Fruit fly (Drosophila melanogaster) whole organism, embryonic: ENCODE measurements around the gene CG10738.

ENCODE experiments used
- Aef1 ChIP-seq: fragments of 200-800 bp; sonication (Bioruptor generic); IDR thresholded peaks from 3 replicates; pipeline ENCODE4 v1.3.6; 2022; ENCODE audit warnings: missing biosample characterization, missing genetic modification characterization
- Asciz ChIP-seq: fragments of 200-800 bp; sonication (Bioruptor generic); optimal IDR thresholded peaks from 2 replicates; lab custom pipeline; 2017; ENCODE audit warnings: missing biosample characterization, mild to moderate bottlenecking, missing genetic modification characterization, missing genetic modification reagents
- Atf3 ChIP-seq: fragments of 200-800 bp; sonication (Bioruptor generic); optimal IDR thresholded peaks from 3 replicates; lab custom pipeline; 2016; ENCODE audit warnings: missing biosample characterization, missing genetic modification characterization
- CG10267 ChIP-seq: fragments of 200-800 bp; sonication (Bioruptor generic); optimal IDR thresholded peaks from 2 replicates; lab custom pipeline; 2018; ENCODE audit warnings: missing biosample characterization, mild to moderate bottlenecking, missing genetic modification characterization, moderate library complexity
- CG13424 ChIP-seq: fragments of 200-800 bp; sonication (Bioruptor generic); optimal IDR thresholded peaks from 2 replicates; lab custom pipeline; 2019; ENCODE audit warnings: missing biosample characterization, mild to moderate bottlenecking, missing genetic modification characterization, moderate library complexity
- CG13624 ChIP-seq: fragments of 200-800 bp; sonication (Bioruptor generic); optimal IDR thresholded peaks from 2 replicates; lab custom pipeline; 2016; ENCODE audit warnings: missing biosample characterization, missing genetic modification characterization
- CG14667 ChIP-seq: fragments of 200-800 bp; sonication (Bioruptor generic); IDR thresholded peaks from 2 replicates; pipeline ENCODE4 v1.3.6; 2022; ENCODE audit warnings: missing biosample characterization, missing genetic modification characterization
- CG17359 ChIP-seq: fragments of 200-800 bp; sonication (Bioruptor generic); optimal IDR thresholded peaks from 3 replicates; lab custom pipeline; 2018; ENCODE audit warnings: missing biosample characterization, mild to moderate bottlenecking, missing genetic modification characterization, moderate library complexity
- CG17385 ChIP-seq: fragments of 200-800 bp; sonication (Bioruptor generic); optimal IDR thresholded peaks from 3 replicates; lab custom pipeline; 2018; ENCODE audit warnings: missing biosample characterization, mild to moderate bottlenecking, missing genetic modification characterization
- CG2202 ChIP-seq: fragments of 200-800 bp; sonication (Bioruptor generic); optimal IDR thresholded peaks from 2 replicates; lab custom pipeline; 2018; ENCODE audit warnings: missing biosample characterization, mild to moderate bottlenecking, missing genetic modification characterization
- CG30403 ChIP-seq: fragments of 200-800 bp; sonication (Bioruptor generic); optimal IDR thresholded peaks from 3 replicates; lab custom pipeline; 2016; ENCODE audit warnings: missing biosample characterization, missing genetic modification characterization
- CG31365 ChIP-seq: fragments of 200-800 bp; sonication (Bioruptor generic); optimal IDR thresholded peaks from 2 replicates; lab custom pipeline; 2018; ENCODE audit warnings: missing biosample characterization, mild to moderate bottlenecking, missing genetic modification characterization
- CG31388 ChIP-seq: fragments of 200-800 bp; sonication (Bioruptor generic); optimal IDR thresholded peaks from 2 replicates; lab custom pipeline; 2016; ENCODE audit warnings: missing biosample characterization, missing genetic modification characterization
- CG3726 ChIP-seq: fragments of 200-800 bp; sonication (Bioruptor generic); IDR thresholded peaks from 3 replicates; pipeline ENCODE4, ENCODE4 v1.3.6; 2022; ENCODE audit warnings: missing biosample characterization, missing genetic modification characterization
- CG4404 ChIP-seq: fragments of 200-800 bp; sonication (Bioruptor generic); IDR thresholded peaks from 2 replicates; pipeline ENCODE4 v1.3.6; 2022; ENCODE audit warnings: missing biosample characterization, missing genetic modification characterization
- CG4730 ChIP-seq: fragments of 200-800 bp; sonication (Bioruptor generic); IDR thresholded peaks from 2 replicates; pipeline ENCODE4 v1.3.6; 2022; ENCODE audit warnings: missing biosample characterization, missing genetic modification characterization
- CG4854 ChIP-seq: fragments of 200-800 bp; sonication (Bioruptor generic); optimal IDR thresholded peaks from 2 replicates; lab custom pipeline; 2016; ENCODE audit warnings: missing biosample characterization, missing genetic modification characterization, inconsistent platforms
- CG8281 ChIP-seq: fragments of 200-800 bp; sonication (Bioruptor generic); optimal IDR thresholded peaks from 2 replicates; lab custom pipeline; 2018; ENCODE audit warnings: missing biosample characterization, mild to moderate bottlenecking, missing genetic modification characterization, moderate library complexity
- CG8924 ChIP-seq: fragments of 200-800 bp; optimal IDR thresholded peaks from 3 replicates; lab custom pipeline; 2019; ENCODE audit warnings: missing biosample characterization, mild to moderate bottlenecking, missing genetic modification characterization, moderate library complexity
- Dip2 ChIP-seq: fragments of 200-800 bp; sonication (Bioruptor generic); IDR thresholded peaks from 2 replicates; pipeline ENCODE4 v1.3.6; 2022; ENCODE audit warnings: missing biosample characterization, missing genetic modification characterization
- Dp ChIP-seq: fragments of 200-800 bp; sonication (Bioruptor generic); optimal IDR thresholded peaks from 2 replicates; lab custom pipeline; 2018; ENCODE audit warnings: missing biosample characterization, mild to moderate bottlenecking, missing genetic modification characterization, moderate library complexity
- Eip74EF ChIP-seq, 2 experiments: fragments of 200-800 bp in 1 of 2; fragments of >200 bp in 1 of 2; sonication (Bioruptor generic) in 1 of 2; optimal IDR thresholded peaks; 2 replicates each; lab custom pipeline; 2017 to 2019; ENCODE audit warnings: missing biosample characterization in 2 of 2, missing genetic modification characterization in 2 of 2, mild to moderate bottlenecking in 1 of 2, moderate library complexity in 1 of 2
- GATAe ChIP-seq: fragments of 200-800 bp; sonication (Bioruptor generic); conservative IDR thresholded peaks from 2 replicates; pipeline ENCODE4 v1.3.6; 2022; ENCODE audit warnings: missing biosample characterization, missing genetic modification characterization
- Gug ChIP-seq: fragments of 200-800 bp; sonication (Bioruptor generic); IDR thresholded peaks from 4 replicates; pipeline ENCODE4 v1.3.6; 2022; ENCODE audit warnings: missing biosample characterization, missing genetic modification characterization
- HmgZ ChIP-seq: fragments of 200-800 bp; sonication (Bioruptor generic); optimal IDR thresholded peaks from 2 replicates; lab custom pipeline; 2018; ENCODE audit warnings: missing biosample characterization, mild to moderate bottlenecking, missing genetic modification characterization
- Hr39 ChIP-seq: fragments of >200 bp; optimal IDR thresholded peaks from 2 replicates; lab custom pipeline; 2017
- Lhr ChIP-seq: fragments of 200-800 bp; sonication (Bioruptor generic); optimal IDR thresholded peaks from 3 replicates; lab custom pipeline; 2017; ENCODE audit warnings: mild to moderate bottlenecking, missing biosample characterization, missing genetic modification reagents, missing genetic modification characterization
- Lpt ChIP-seq: fragments of >200 bp; optimal IDR thresholded peaks from 2 replicates; lab custom pipeline; 2018; ENCODE audit warnings: missing biosample characterization, missing genetic modification characterization
- MBD-R2 ChIP-seq: fragments of 200-800 bp; sonication (Bioruptor generic); IDR thresholded peaks from 2 replicates; pipeline ENCODE4 v1.3.6; 2022; ENCODE audit warnings: missing biosample characterization, missing genetic modification characterization
- MESR4 ChIP-seq: fragments of 200-800 bp; sonication (Bioruptor generic); optimal IDR thresholded peaks from 2 replicates; lab custom pipeline; 2018; ENCODE audit warnings: missing biosample characterization, mild to moderate bottlenecking, missing genetic modification characterization, moderate library complexity
- Optix ChIP-seq: fragments of 200-800 bp; sonication (Bioruptor generic); IDR thresholded peaks from 3 replicates; pipeline ENCODE4 v1.3.6; 2022; ENCODE audit warnings: missing biosample characterization, missing genetic modification characterization
- PHDP ChIP-seq: fragments of 200-800 bp; sonication (Bioruptor generic); optimal IDR thresholded peaks from 3 replicates; lab custom pipeline; 2018; ENCODE audit warnings: missing biosample characterization, mild to moderate bottlenecking, missing genetic modification characterization, moderate library complexity
- Rfx ChIP-seq: fragments of 200-800 bp; sonication (Bioruptor generic); IDR thresholded peaks from 2 replicates; pipeline ENCODE4 v1.3.6; 2022; ENCODE audit warnings: missing biosample characterization, missing genetic modification characterization
- Taf1 ChIP-seq: fragments of 200-800 bp; sonication (Bioruptor generic); IDR thresholded peaks from 2 replicates; pipeline ENCODE4 v1.3.6; 2022; ENCODE audit warnings: missing biosample characterization, missing genetic modification characterization
- Xbp1 ChIP-seq: fragments of 200-800 bp; sonication (Bioruptor generic); optimal IDR thresholded peaks from 3 replicates; lab custom pipeline; 2016; ENCODE audit warnings: missing biosample characterization, mild to moderate bottlenecking, missing genetic modification characterization
- ap ChIP-seq: fragments of 200-800 bp; sonication (Bioruptor generic); IDR thresholded peaks from 2 replicates; pipeline ENCODE4 v1.3.6; 2022; ENCODE audit warnings: missing biosample characterization, missing genetic modification characterization
- br ChIP-seq: fragments of >200 bp; optimal IDR thresholded peaks from 2 replicates; lab custom pipeline; 2017
- dm ChIP-seq: fragments of 200-800 bp; sonication (Bioruptor generic); optimal IDR thresholded peaks from 3 replicates; lab custom pipeline; 2016; ENCODE audit warnings: missing biosample characterization, missing genetic modification characterization
- ewg ChIP-seq: fragments of 200-800 bp; sonication (Bioruptor generic); optimal IDR thresholded peaks from 3 replicates; lab custom pipeline; 2017; ENCODE audit warnings: mild to moderate bottlenecking, missing biosample characterization, missing genetic modification reagents, missing genetic modification characterization
- ftz-f1 ChIP-seq: fragments of 200-800 bp; sonication (Bioruptor generic); optimal IDR thresholded peaks from 2 replicates; lab custom pipeline; 2016; ENCODE audit warnings: missing biosample characterization, missing genetic modification characterization
- h ChIP-seq: fragments of >200 bp; optimal IDR thresholded peaks from 2 replicates; lab custom pipeline; 2017
- ham ChIP-seq: fragments of 200-800 bp; sonication (Bioruptor generic); IDR thresholded peaks from 2 replicates; pipeline ENCODE4 v1.3.6; 2022; ENCODE audit warnings: missing biosample characterization, missing genetic modification characterization
- peb ChIP-seq: fragments of 200-800 bp; sonication (Bioruptor generic); IDR thresholded peaks from 2 replicates; pipeline ENCODE4 v1.3.6; 2022; ENCODE audit warnings: missing biosample characterization, missing genetic modification characterization
- pita ChIP-seq: fragments of 200-800 bp; sonication (Bioruptor generic); optimal IDR thresholded peaks from 2 replicates; lab custom pipeline; 2017; ENCODE audit warnings: missing biosample characterization, mild to moderate bottlenecking, missing genetic modification characterization
- pnt ChIP-seq: fragments of 200-800 bp; sonication (Bioruptor generic); optimal IDR thresholded peaks from 3 replicates; lab custom pipeline; 2016; ENCODE audit warnings: missing biosample characterization, missing genetic modification characterization
- repo ChIP-seq: fragments of 200-800 bp; sonication (Bioruptor generic); optimal IDR thresholded peaks from 2 replicates; lab custom pipeline; 2016; ENCODE audit warnings: missing biosample characterization, missing genetic modification characterization
- slp2 ChIP-seq: fragments of 200-800 bp; sonication (Bioruptor generic); optimal IDR thresholded peaks from 2 replicates; lab custom pipeline; 2016; ENCODE audit warnings: missing biosample characterization, missing genetic modification characterization
- tll ChIP-seq, 2 experiments: fragments of 200-800 bp in 1 of 2; fragments of >200 bp in 1 of 2; sonication (Bioruptor generic) in 1 of 2; optimal IDR thresholded peaks; 2 replicates each; lab custom pipeline; 2017 to 2019; ENCODE audit warnings: missing biosample characterization in 2 of 2, missing genetic modification characterization in 2 of 2, mild to moderate bottlenecking in 1 of 2, moderate library complexity in 1 of 2
- toy ChIP-seq: fragments of 200-800 bp; sonication (Bioruptor generic); IDR thresholded peaks from 2 replicates; pipeline ENCODE4 v1.3.6; 2022; ENCODE audit warnings: missing biosample characterization, missing genetic modification characterization
- trh ChIP-seq: fragments of 200-800 bp; sonication (Bioruptor generic); optimal IDR thresholded peaks from 2 replicates; lab custom pipeline; 2016; ENCODE audit warnings: missing biosample characterization, missing genetic modification characterization
- ttk ChIP-seq: fragments of 200-800 bp; sonication (Bioruptor generic); IDR thresholded peaks from 2 replicates; pipeline ENCODE4 v2.1.2; 2022; ENCODE audit warnings: missing biosample characterization, missing genetic modification characterization
- zen2 ChIP-seq: fragments of 200-800 bp; sonication (Bioruptor generic); IDR thresholded peaks from 3 replicates; pipeline ENCODE4 v1.3.6; 2022; ENCODE audit warnings: missing biosample characterization, missing genetic modification characterization; ENCODE audit not compliant: partially characterized antibody

CG10738 gene

dm6 chr3L:13513112-13513538 is 62.6 kb downstream of the CG10738 start, which contains the start of the genes Vps36 and Liprin-beta (continued):
- TF ChIP-seq Rfx (GFP tag; lab: Robert Waterston, UW) (peak; percentile 95), CG3726 (GFP tag; lab: Robert Waterston, UW) (no peak; the same call in 2 of the 3 replicates), Dp (GFP tag; lab: Kevin White, UChicago) (peak; percentile 21), Optix (GFP tag; lab: Robert Waterston, UW) (peak; percentile 68; the same call in 2 of the 3 replicates), slp2 (peak; percentile 80), Dip2 (GFP tag; lab: Robert Waterston, UW) (peak; percentile 43; the same call in 1 of the 2 replicates), Xbp1 (GFP tag; lab: Kevin White, UChicago) (peak; percentile 95), br (lab: Kevin White, UChicago) (no peak), Aef1 (peak; percentile 93), CG4730 (GFP tag; lab: Robert Waterston, UW) (peak; percentile 86), ewg (peak; percentile 65), Gug (peak; percentile 93), h (lab: Kevin White, UChicago) (no peak), GATAe (peak; percentile 61; the same call in 1 of the 2 replicates), CG2202 (tag; lab: Kevin White, UChicago) (peak; percentile 62), repo (GFP tag; lab: Kevin White, UChicago) (peak; percentile 74), peb (GFP tag; lab: Robert Waterston, UW) (peak; percentile 80), CG14667 (GFP tag; lab: Robert Waterston, UW) (peak; percentile 85), PHDP (tag; lab: Kevin White, UChicago) (peak; percentile 81), CG8924 (tag; lab: Kevin White, UChicago) (peak; percentile 82), Atf3 (peak; percentile 86), MESR4 (GFP tag; lab: Kevin White, UChicago) (peak; percentile 68), CG30403 (GFP tag; lab: Kevin White, UChicago) (peak; percentile 96), toy (GFP tag; lab: Robert Waterston, UW) (no peak), pnt (GFP tag; lab: Kevin White, UChicago) (peak; percentile 93), CG17359 (peak; percentile 79), pita (no peak), CG13624 (GFP tag; lab: Kevin White, UChicago) (peak; percentile 93), ftz-f1 (GFP tag; lab: Kevin White, UChicago) (peak; percentile 34), CG10267 (tag; lab: Kevin White, UChicago) (peak; percentile 35), CG31388 (GFP tag; lab: Kevin White, UChicago) (peak; percentile 50), HmgZ (tag; lab: Kevin White, UChicago) (peak; percentile 93), CG4854 (GFP tag; lab: Kevin White, UChicago) (no peak), dm (GFP tag; lab: Kevin White, UChicago) (peak; percentile 86), ap (GFP tag; lab: Robert Waterston, UW) (peak; percentile 80), CG13424 (tag; lab: Kevin White, UChicago) (peak; percentile 88), ttk (GFP tag; lab: Robert Waterston, UW) (peak; percentile 87), CG8281 (tag; lab: Kevin White, UChicago) (peak; percentile 44), CG17385 (GFP tag; lab: Kevin White, UChicago) (peak; percentile 98), Eip74EF (GFP tag; optimal IDR thresholded peaks at IDR 0.05; lab: Kevin White, UChicago) (no peak), ham (GFP tag; lab: Robert Waterston, UW) (peak; percentile 81), tll (GFP tag; optimal IDR thresholded peaks at IDR 0.05; lab: Kevin White, UChicago) (peak; percentile 67 to 95), Taf1 (peak; percentile 75; the same call in 1 of the 2 replicates), zen2 (peak; percentile 87; the same call in 2 of the 3 replicates), Lpt (GFP tag; lab: Kevin White, UChicago) (no peak), CG4404 (GFP tag; lab: Robert Waterston, UW) (peak; percentile 90), Asciz (no peak), Hr39 (lab: Kevin White, UChicago) (no peak), MBD-R2 (GFP tag; lab: Robert Waterston, UW) (peak; percentile 97), CG31365 (tag; lab: Kevin White, UChicago) (no peak), trh (GFP tag; lab: Kevin White, UChicago) (peak; percentile 63), Lhr (GFP tag; lab: Kevin White, UChicago) (peak; percentile 67)
